Fruit fly (Drosophila melanogaster) whole organism, embryonic: ENCODE data around the gene CheB74a.

Experiments
- Atf3 ChIP-seq: fragments of 200-800 bp; sonication (Bioruptor generic); optimal IDR thresholded peaks from 3 replicates; lab custom pipeline; 2016; ENCODE audit warnings: missing biosample characterization, missing genetic modification characterization
- Blimp-1 ChIP-seq: fragments of 200-800 bp; sonication (Bioruptor generic); optimal IDR thresholded peaks from 3 replicates; lab custom pipeline; 2018; ENCODE audit warnings: missing biosample characterization, missing genetic modification characterization, mild to moderate bottlenecking, moderate library complexity, missing genetic modification reagents
- BtbVII ChIP-seq: fragments of 200-800 bp; sonication (Bioruptor generic); optimal IDR thresholded peaks from 3 replicates; lab custom pipeline; 2017; ENCODE audit warnings: missing biosample characterization, mild to moderate bottlenecking, missing genetic modification characterization
- CG10147 ChIP-seq: fragments of 200-800 bp; sonication (Bioruptor generic); optimal IDR thresholded peaks from 2 replicates; lab custom pipeline; 2019; ENCODE audit warnings: missing biosample characterization, mild to moderate bottlenecking, missing genetic modification characterization, moderate library complexity
- CG1233 ChIP-seq: fragments of 200-800 bp; sonication (Bioruptor generic); optimal IDR thresholded peaks from 4 replicates; lab custom pipeline; 2018; ENCODE audit warnings: missing biosample characterization, mild to moderate bottlenecking, missing genetic modification characterization
- CG13775 ChIP-seq: fragments of 200-800 bp; sonication (Bioruptor generic); optimal IDR thresholded peaks from 3 replicates; lab custom pipeline; 2017; ENCODE audit warnings: missing biosample characterization, mild to moderate bottlenecking, missing genetic modification characterization
- CG14667 ChIP-seq: fragments of 200-800 bp; sonication (Bioruptor generic); IDR thresholded peaks from 2 replicates; pipeline ENCODE4 v1.3.6; 2022; ENCODE audit warnings: missing biosample characterization, missing genetic modification characterization
- CG16779 ChIP-seq: fragments of 200-800 bp; sonication (Bioruptor generic); IDR thresholded peaks from 2 replicates; pipeline ENCODE4 v1.3.6; 2022; ENCODE audit warnings: missing biosample characterization, missing genetic modification characterization
- CG16813 ChIP-seq: fragments of 200-800 bp; sonication (Bioruptor generic); IDR thresholded peaks from 3 replicates; pipeline ENCODE4 v1.3.6; 2022; ENCODE audit warnings: missing biosample characterization, missing genetic modification characterization; ENCODE audit not compliant: partially characterized antibody
- CG17328 ChIP-seq: fragments of 200-800 bp; sonication (Bioruptor generic); IDR thresholded peaks from 2 replicates; pipeline ENCODE4 v1.3.6; 2022; ENCODE audit warnings: missing biosample characterization, missing genetic modification characterization
- CG18011 ChIP-seq: fragments of 200-800 bp; sonication (Bioruptor generic); optimal IDR thresholded peaks from 2 replicates; lab custom pipeline; 2017; ENCODE audit warnings: missing biosample characterization, missing genetic modification characterization, mild to moderate bottlenecking, moderate library complexity, missing genotype
- CG18764 ChIP-seq: fragments of 200-800 bp; sonication (Bioruptor generic); optimal IDR thresholded peaks from 3 replicates; lab custom pipeline; 2016; ENCODE audit warnings: missing biosample characterization, missing genetic modification characterization
- CG2129 ChIP-seq: fragments of 200-800 bp; sonication (Bioruptor generic); IDR thresholded peaks from 2 replicates; pipeline ENCODE4 v1.3.6; 2022; ENCODE audit warnings: missing biosample characterization, missing genetic modification characterization; ENCODE audit not compliant: partially characterized antibody
- CG2202 ChIP-seq: fragments of 200-800 bp; sonication (Bioruptor generic); optimal IDR thresholded peaks from 2 replicates; lab custom pipeline; 2018; ENCODE audit warnings: missing biosample characterization, mild to moderate bottlenecking, missing genetic modification characterization
- CG3281 ChIP-seq: fragments of 200-800 bp; sonication (Bioruptor generic); optimal IDR thresholded peaks from 3 replicates; lab custom pipeline; 2017; ENCODE audit warnings: missing biosample characterization, mild to moderate bottlenecking, missing genetic modification characterization
- CG3838 ChIP-seq: fragments of 200-800 bp; sonication (Bioruptor generic); optimal IDR thresholded peaks from 3 replicates; lab custom pipeline; 2016; ENCODE audit warnings: missing biosample characterization, missing genetic modification characterization
- CG4328 ChIP-seq: fragments of 200-800 bp; sonication (Bioruptor generic); optimal IDR thresholded peaks from 3 replicates; lab custom pipeline; 2017; ENCODE audit warnings: missing biosample characterization, missing genetic modification reagents, missing genetic modification characterization
- CG4707 ChIP-seq: fragments of 200-800 bp; sonication (Bioruptor generic); optimal IDR thresholded peaks from 2 replicates; lab custom pipeline; 2018; ENCODE audit warnings: missing biosample characterization, mild to moderate bottlenecking, missing genetic modification characterization, moderate library complexity
- CG5953 ChIP-seq: fragments of 200-800 bp; sonication (Bioruptor generic); IDR thresholded peaks from 2 replicates; pipeline ENCODE4 v1.3.6; 2022; ENCODE audit warnings: missing biosample characterization, missing genetic modification characterization
- CG8924 ChIP-seq: fragments of 200-800 bp; optimal IDR thresholded peaks from 3 replicates; lab custom pipeline; 2019; ENCODE audit warnings: missing biosample characterization, mild to moderate bottlenecking, missing genetic modification characterization, moderate library complexity
- CG9817 ChIP-seq: fragments of 200-800 bp; sonication (Bioruptor generic); optimal IDR thresholded peaks from 2 replicates; lab custom pipeline; 2018; ENCODE audit warnings: missing biosample characterization, mild to moderate bottlenecking, missing genetic modification characterization, moderate library complexity
- E2f1 ChIP-seq: fragments of 200-800 bp; sonication (Bioruptor generic); IDR thresholded peaks from 2 replicates; pipeline ENCODE4 v1.3.6; 2022; ENCODE audit warnings: missing biosample characterization, missing genetic modification characterization
- ERR ChIP-seq: fragments of 200-800 bp; sonication (Bioruptor generic); optimal IDR thresholded peaks from 2 replicates; lab custom pipeline; 2016; ENCODE audit warnings: missing biosample characterization, missing genetic modification characterization
- Gsc ChIP-seq: fragments of 200-800 bp; sonication (Bioruptor generic); IDR thresholded peaks from 2 replicates; pipeline ENCODE4 v1.3.6; 2022; ENCODE audit warnings: missing biosample characterization, missing genetic modification characterization
- Hr78 ChIP-seq, 2 experiments: fragments of 200-800 bp in 1 of 2; fragments of >200 bp in 1 of 2; sonication (Bioruptor generic) in 1 of 2; optimal IDR thresholded peaks; 2 replicates each; lab custom pipeline; 2017 to 2019; ENCODE audit warnings: missing biosample characterization in 2 of 2, missing genetic modification characterization in 2 of 2, mild to moderate bottlenecking in 1 of 2, moderate library complexity in 1 of 2
- Med ChIP-seq: fragments of 200-800 bp; sonication (Bioruptor generic); peaks from one replicate; lab custom pipeline; 2016; ENCODE audit warnings: missing biosample characterization, missing genetic modification characterization, mild to moderate bottlenecking, inconsistent platforms, moderate library complexity
- NfI ChIP-seq: fragments of 200-800 bp; sonication (Bioruptor generic); optimal IDR thresholded peaks from 3 replicates; lab custom pipeline; 2018; ENCODE audit warnings: missing biosample characterization, mild to moderate bottlenecking, missing genetic modification characterization, moderate library complexity
- Oli ChIP-seq: fragments of 200-800 bp; sonication (Bioruptor generic); optimal IDR thresholded peaks from 2 replicates; lab custom pipeline; 2018; ENCODE audit warnings: missing biosample characterization, mild to moderate bottlenecking, missing genetic modification characterization, moderate library complexity
- Pdp1 ChIP-seq, 2 experiments: fragments of 200-800 bp; sonication (Bioruptor generic); optimal IDR thresholded peaks; 3 replicates each; lab custom pipeline; 2016; ENCODE audit warnings: missing biosample characterization in 2 of 2, missing genetic modification characterization in 2 of 2, mild to moderate bottlenecking in 1 of 2, moderate library complexity in 1 of 2
- ash1 ChIP-seq: fragments of 200-800 bp; sonication (Bioruptor generic); optimal IDR thresholded peaks from 2 replicates; lab custom pipeline; 2018; ENCODE audit warnings: missing biosample characterization, mild to moderate bottlenecking, missing genetic modification characterization
- cato ChIP-seq: fragments of 200-800 bp; sonication (Bioruptor generic); optimal IDR thresholded peaks from 2 replicates; lab custom pipeline; 2016; ENCODE audit warnings: missing biosample characterization, missing genetic modification characterization, borderline replicate concordance
- chinmo ChIP-seq: fragments of 200-800 bp; sonication (Bioruptor generic); IDR thresholded peaks from 4 replicates; pipeline ENCODE4 v1.3.6; 2022; ENCODE audit warnings: missing biosample characterization, missing genetic modification characterization; ENCODE audit not compliant: partially characterized antibody
- eve ChIP-seq, 2 experiments: fragments of >200 bp; optimal IDR thresholded peaks; 2 replicates each; lab custom pipeline; 2017; ENCODE audit warnings: missing biosample characterization in 2 of 2, missing genetic modification characterization in 2 of 2
- gcm ChIP-seq: fragments of 200-800 bp; sonication (Bioruptor generic); optimal IDR thresholded peaks from 2 replicates; lab custom pipeline; 2019; ENCODE audit warnings: missing biosample characterization, mild to moderate bottlenecking, missing genetic modification characterization, moderate library complexity
- grn ChIP-seq: fragments of 200-800 bp; sonication (Bioruptor generic); optimal IDR thresholded peaks from 3 replicates; lab custom pipeline; 2017; ENCODE audit warnings: missing biosample characterization, missing genetic modification characterization
- kay ChIP-seq: fragments of 200-800 bp; sonication (Bioruptor generic); optimal IDR thresholded peaks from 2 replicates; lab custom pipeline; 2016; ENCODE audit warnings: missing biosample characterization, missing genetic modification characterization
- ken ChIP-seq: fragments of 200-800 bp; sonication (Bioruptor generic); IDR thresholded peaks from 3 replicates; pipeline ENCODE4 v1.3.6; 2022; ENCODE audit warnings: missing biosample characterization, missing genetic modification characterization
- oc ChIP-seq: fragments of 200-800 bp; sonication (Bioruptor generic); optimal IDR thresholded peaks from 2 replicates; lab custom pipeline; 2018; ENCODE audit warnings: missing biosample characterization, mild to moderate bottlenecking, missing genetic modification characterization, moderate library complexity
- otp ChIP-seq: fragments of 200-800 bp; sonication (Bioruptor generic); IDR thresholded peaks from 3 replicates; pipeline ENCODE4, ENCODE4 v1.3.6; 2022; ENCODE audit warnings: missing biosample characterization, missing genetic modification characterization
- pb ChIP-seq: fragments of 200-800 bp; sonication (Bioruptor generic); optimal IDR thresholded peaks from 3 replicates; lab custom pipeline; 2016; ENCODE audit warnings: missing biosample characterization, missing genetic modification characterization
- peb ChIP-seq: fragments of 200-800 bp; sonication (Bioruptor generic); IDR thresholded peaks from 2 replicates; pipeline ENCODE4 v1.3.6; 2022; ENCODE audit warnings: missing biosample characterization, missing genetic modification characterization
- psq ChIP-seq: fragments of 200-800 bp; sonication (Bioruptor generic); optimal IDR thresholded peaks from 2 replicates; lab custom pipeline; 2017; ENCODE audit warnings: missing biosample characterization, missing genetic modification characterization
- slou ChIP-seq: fragments of 200-800 bp; sonication (Bioruptor generic); optimal IDR thresholded peaks from 3 replicates; lab custom pipeline; 2016; ENCODE audit warnings: missing biosample characterization, missing genetic modification characterization
- so ChIP-seq: fragments of 200-800 bp; sonication (Bioruptor generic); IDR thresholded peaks from 3 replicates; pipeline ENCODE4 v1.3.6; 2022; ENCODE audit warnings: missing biosample characterization, missing genetic modification characterization
- stc ChIP-seq: fragments of 200-800 bp; sonication (Bioruptor generic); IDR thresholded peaks from 2 replicates; pipeline ENCODE4 v1.3.6; 2022; ENCODE audit warnings: missing biosample characterization, missing genetic modification characterization
- stwl ChIP-seq: fragments of 200-800 bp; sonication (Bioruptor generic); optimal IDR thresholded peaks from 3 replicates; lab custom pipeline; 2018; ENCODE audit warnings: missing biosample characterization, mild to moderate bottlenecking, missing genetic modification characterization, moderate library complexity
- tna ChIP-seq: fragments of 200-800 bp; sonication (Bioruptor generic); IDR thresholded peaks from 2 replicates; pipeline ENCODE4 v1.3.6; 2022; ENCODE audit warnings: missing biosample characterization, missing genetic modification characterization; ENCODE audit not compliant: partially characterized antibody

The CheB74a gene

DNA sequence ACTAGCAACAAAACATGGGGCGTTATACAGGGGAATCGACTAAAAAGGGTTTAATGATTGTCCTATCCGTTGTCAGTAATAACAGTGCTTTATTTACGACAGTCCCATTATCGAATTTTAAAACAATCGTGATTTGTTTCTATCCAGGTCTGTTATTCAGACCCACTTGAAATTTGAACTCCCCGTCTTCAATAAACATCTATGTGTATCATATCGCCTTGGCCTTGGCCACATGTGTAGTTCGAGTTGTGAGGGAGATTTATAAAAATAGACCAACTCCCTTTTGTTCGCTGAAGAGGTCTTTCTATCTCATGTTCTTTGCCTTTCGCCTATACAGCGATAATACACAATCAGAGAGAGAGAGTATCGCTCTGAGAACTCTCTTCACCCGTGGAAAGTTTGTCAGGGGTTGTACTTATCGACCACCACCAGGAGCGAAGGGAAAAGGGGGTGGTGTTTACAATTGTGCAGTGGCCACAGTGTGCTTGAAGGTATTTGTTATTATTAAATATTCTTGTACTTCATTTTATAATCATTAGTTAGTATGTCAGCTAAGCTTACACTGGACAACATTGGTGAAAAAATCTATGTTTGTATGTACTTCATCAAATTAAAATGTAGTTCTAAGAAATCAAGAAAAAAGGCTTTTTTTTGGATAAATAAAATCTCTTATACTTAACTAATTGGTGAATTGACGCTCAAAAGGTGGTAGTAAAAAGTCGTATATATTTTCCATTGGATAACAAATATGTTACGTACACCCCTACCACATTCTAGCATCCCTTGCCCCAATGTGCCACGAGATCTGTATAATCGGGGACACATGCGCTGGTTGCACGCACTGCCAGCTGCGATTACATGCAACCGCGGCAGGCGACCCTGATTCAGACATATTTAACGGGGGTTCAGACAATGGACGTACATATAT lies 37.8 kb upstream of the CheB74a start (continued):
- TF ChIP-seq CG17328 (GFP tag; lab: Robert Waterston, UW) (peak; percentile 62), CG18764 (GFP tag; lab: Kevin White, UChicago) (peak; percentile 55), CG3838 (GFP tag; lab: Kevin White, UChicago) (peak; percentile 38), cato (GFP tag; lab: Kevin White, UChicago) (peak; percentile 63), CG16813 (0 out of 3 replicates have a peak, but pooled peaks have one; percentile 28), CG4707 (peak; percentile 36), Hr78 (GFP tag; optimal IDR thresholded peaks at IDR 0.05; lab: Kevin White, UChicago) (peak in 1 of 2 experiments; percentile 72), CG3281 (GFP tag; lab: Kevin White, UChicago) (peak; percentile 53), CG14667 (GFP tag; lab: Robert Waterston, UW) (peak; percentile 43; the same call in 1 of the 2 replicates), CG2202 (tag; lab: Kevin White, UChicago) (peak; percentile 84), oc (peak; percentile 64), Oli (tag; lab: Kevin White, UChicago) (peak; percentile 82), kay (GFP tag; lab: Kevin White, UChicago) (peak; percentile 35), CG1233 (GFP tag; lab: Kevin White, UChicago) (peak; percentile 69), CG16779 (GFP tag; lab: Robert Waterston, UW) (no peak), CG4328 (GFP tag; lab: Kevin White, UChicago) (peak; percentile 48), otp (0 out of 3 replicates have a peak, but pooled peaks have one; percentile 57), Pdp1 (GFP tag; optimal IDR thresholded peaks at IDR 0.05; lab: Kevin White, UChicago) (peak; percentile 59 to 65), CG10147 (GFP tag; lab: Kevin White, UChicago) (peak; percentile 11), pb (GFP tag; lab: Kevin White, UChicago) (peak; percentile 6), Med (GFP tag; lab: Kevin White, UChicago) (peak; percentile 75), gcm (peak; percentile 87), stwl (tag; lab: Kevin White, UChicago) (peak; percentile 21), CG9817 (peak; percentile 37), Gsc (GFP tag; lab: Robert Waterston, UW) (no peak), CG13775 (peak; percentile 86), ken (GFP tag; lab: Robert Waterston, UW) (peak; percentile 20; the same call in 1 of the 3 replicates), peb (peak; percentile 69), eve (GFP tag; optimal IDR thresholded peaks at IDR 0.05; lab: Kevin White, UChicago) (peak; percentile 35 to 92), Atf3 (GFP tag; lab: Kevin White, UChicago) (peak; percentile 44), BtbVII (GFP tag; lab: Kevin White, UChicago) (peak; percentile 67), Blimp-1 (peak; percentile 87), CG18011 (GFP tag; lab: Kevin White, UChicago) (no peak), grn (GFP tag; lab: Kevin White, UChicago) (no peak), psq (peak; percentile 2), CG5953 (GFP tag; lab: Robert Waterston, UW) (no peak), chinmo (GFP tag; lab: Robert Waterston, UW) (0 out of 4 replicates have a peak, but pooled peaks have one; percentile 8), so (GFP tag; lab: Robert Waterston, UW) (peak; percentile 40; the same call in 2 of the 3 replicates), stc (peak; percentile 54; the same call in 1 of the 2 replicates), CG8924 (tag; lab: Kevin White, UChicago) (peak; percentile 89), tna (GFP tag; lab: Robert Waterston, UW) (no peak), CG2129 (no peak), NfI (GFP tag; lab: Kevin White, UChicago) (peak; percentile 5), slou (GFP tag; lab: Kevin White, UChicago) (peak; percentile 31), ERR (no peak), E2f1 (GFP tag; lab: Robert Waterston, UW) (peak; percentile 56), ash1 (GFP tag; lab: Kevin White, UChicago) (no peak)
